Fruit fly (Drosophila melanogaster) whole organism: ENCODE results near the gene ECSIT.

ENCODE experiments used
- CG8478 ChIP-seq: fragments of >200 bp; optimal IDR thresholded peaks from 2 replicates; lab custom pipeline; 2018; ENCODE audit warnings: inconsistent platforms
- Dll ChIP-seq: fragments of >200 bp; optimal IDR thresholded peaks from 2 replicates; lab custom pipeline; 2017
- EcR ChIP-seq, 2 experiments: fragments of >200 bp; optimal IDR thresholded peaks; 2 replicates each; lab custom pipeline; 2017; ENCODE audit warnings: missing biosample characterization in 2 of 2, missing genetic modification characterization in 2 of 2, missing genetic modification reagents in 2 of 2
- pan ChIP-seq: fragments of >200 bp; optimal IDR thresholded peaks from 2 replicates; lab custom pipeline; 2017
- psq ChIP-seq: fragments of >200 bp; optimal IDR thresholded peaks from 2 replicates; lab custom pipeline; 2017
- usp ChIP-seq: fragments of >200 bp; optimal IDR thresholded peaks from 2 replicates; lab custom pipeline; 2017; ENCODE audit warnings: missing biosample characterization, missing genetic modification characterization, mixed read lengths

- TF ChIP-seq Dll (lab: Kevin White, UChicago) (no peak), pan (lab: Kevin White, UChicago) (no peak), CG8478 (lab: Kevin White, UChicago) (no peak), psq (lab: Kevin White, UChicago) (no peak), usp (GFP tag; lab: Kevin White, UChicago) (no peak), EcR (GFP tag; optimal IDR thresholded peaks at IDR 0.05; lab: Kevin White, UChicago) (no peak)
These were observed 23.9 kb upstream of the ECSIT start for dm6 chr3R:5832345-5832981.
